Fruit fly (Drosophila melanogaster) whole organism, embryonic: ENCODE results near the gene CG7675.

Source experiments
- Abd-B ChIP-seq: fragments of 200-800 bp; sonication (Bioruptor generic); optimal IDR thresholded peaks from 2 replicates; lab custom pipeline; 2018; ENCODE audit warnings: missing biosample characterization, mild to moderate bottlenecking, missing genetic modification characterization, moderate library complexity
- Asciz ChIP-seq: fragments of 200-800 bp; sonication (Bioruptor generic); optimal IDR thresholded peaks from 2 replicates; lab custom pipeline; 2017; ENCODE audit warnings: missing biosample characterization, mild to moderate bottlenecking, missing genetic modification characterization, missing genetic modification reagents
- B-H1 ChIP-seq: fragments of 200-800 bp; sonication (Bioruptor generic); IDR thresholded peaks from 3 replicates; pipeline ENCODE4 v1.3.6; 2022; ENCODE audit warnings: missing biosample characterization, missing genetic modification characterization
- Bdp1 ChIP-seq: fragments of 200-800 bp; sonication (Bioruptor generic); optimal IDR thresholded peaks from 3 replicates; lab custom pipeline; 2016; ENCODE audit warnings: missing biosample characterization, missing genetic modification characterization
- Bteb2 ChIP-seq: fragments of 200-800 bp; sonication (Bioruptor generic); optimal IDR thresholded peaks from 2 replicates; lab custom pipeline; 2016; ENCODE audit warnings: missing biosample characterization, missing genetic modification characterization
- CG12155 ChIP-seq: fragments of 200-800 bp; sonication (Bioruptor generic); optimal IDR thresholded peaks from 3 replicates; lab custom pipeline; 2016; ENCODE audit warnings: missing biosample characterization, missing genetic modification characterization
- CG12942 ChIP-seq: fragments of 200-800 bp; sonication (Bioruptor generic); optimal IDR thresholded peaks from 3 replicates; lab custom pipeline; 2016; ENCODE audit warnings: missing biosample characterization, missing genetic modification characterization
- CG14710 ChIP-seq: fragments of 200-800 bp; sonication (Bioruptor generic); optimal IDR thresholded peaks from 3 replicates; lab custom pipeline; 2019; ENCODE audit warnings: missing biosample characterization, mild to moderate bottlenecking, missing genetic modification characterization, moderate library complexity
- CG16813 ChIP-seq: fragments of 200-800 bp; sonication (Bioruptor generic); IDR thresholded peaks from 3 replicates; pipeline ENCODE4 v1.3.6; 2022; ENCODE audit warnings: missing biosample characterization, missing genetic modification characterization; ENCODE audit not compliant: partially characterized antibody
- CG2116 ChIP-seq: fragments of 200-800 bp; sonication (Bioruptor generic); optimal IDR thresholded peaks from 3 replicates; lab custom pipeline; 2018; ENCODE audit warnings: missing biosample characterization, mild to moderate bottlenecking, missing genetic modification characterization
- CG2202 ChIP-seq: fragments of 200-800 bp; sonication (Bioruptor generic); optimal IDR thresholded peaks from 2 replicates; lab custom pipeline; 2018; ENCODE audit warnings: missing biosample characterization, mild to moderate bottlenecking, missing genetic modification characterization
- CG2712 ChIP-seq: fragments of 200-800 bp; optimal IDR thresholded peaks from 3 replicates; lab custom pipeline; 2019; ENCODE audit warnings: missing biosample characterization, mild to moderate bottlenecking, missing genetic modification characterization, moderate library complexity
- CG31224 ChIP-seq: fragments of 200-800 bp; sonication (Bioruptor generic); IDR thresholded peaks from 2 replicates; pipeline ENCODE4 v1.3.6; 2022; ENCODE audit warnings: missing biosample characterization, missing genetic modification characterization
- CG4360 ChIP-seq: fragments of 200-800 bp; sonication (Bioruptor generic); IDR thresholded peaks from 2 replicates; pipeline ENCODE4 v1.3.6; 2022; ENCODE audit warnings: missing biosample characterization, missing genetic modification characterization
- CG4854 ChIP-seq: fragments of 200-800 bp; sonication (Bioruptor generic); optimal IDR thresholded peaks from 2 replicates; lab custom pipeline; 2016; ENCODE audit warnings: missing biosample characterization, missing genetic modification characterization, inconsistent platforms
- CG6254 ChIP-seq: fragments of 200-800 bp; sonication (Bioruptor generic); optimal IDR thresholded peaks from 3 replicates; lab custom pipeline; 2017; ENCODE audit warnings: mild to moderate bottlenecking, missing biosample characterization, missing genetic modification reagents, missing genetic modification characterization
- CG8388 ChIP-seq: fragments of 200-800 bp; sonication (Bioruptor generic); optimal IDR thresholded peaks from 2 replicates; lab custom pipeline; 2019; ENCODE audit warnings: missing biosample characterization, mild to moderate bottlenecking, missing genetic modification characterization, moderate library complexity
- CG9932 ChIP-seq: fragments of 200-800 bp; sonication (Bioruptor generic); IDR thresholded peaks from 2 replicates; pipeline ENCODE4 v1.3.6; 2022; ENCODE audit warnings: missing biosample characterization, missing genetic modification characterization
- CHES-1-like ChIP-seq: fragments of 200-800 bp; sonication (Bioruptor generic); optimal IDR thresholded peaks from 2 replicates; lab custom pipeline; 2016; ENCODE audit warnings: missing biosample characterization, missing genetic modification characterization
- Camta ChIP-seq: fragments of 200-800 bp; sonication (Bioruptor generic); optimal IDR thresholded peaks from 2 replicates; lab custom pipeline; 2016; ENCODE audit warnings: missing biosample characterization, missing genetic modification characterization
- D19B ChIP-seq: fragments of 200-800 bp; sonication (Bioruptor generic); optimal IDR thresholded peaks from 2 replicates; lab custom pipeline; 2017; ENCODE audit warnings: missing biosample characterization, mild to moderate bottlenecking, missing genetic modification characterization
- Dp ChIP-seq: fragments of 200-800 bp; sonication (Bioruptor generic); optimal IDR thresholded peaks from 2 replicates; lab custom pipeline; 2018; ENCODE audit warnings: missing biosample characterization, mild to moderate bottlenecking, missing genetic modification characterization, moderate library complexity
- Dref ChIP-seq: fragments of 200-800 bp; sonication (Bioruptor generic); IDR thresholded peaks from 2 replicates; pipeline ENCODE4 v1.3.6; 2022; ENCODE audit warnings: missing biosample characterization, missing genetic modification characterization
- E2f2 ChIP-seq: fragments of 200-800 bp; sonication (Bioruptor generic); IDR thresholded peaks from 2 replicates; pipeline ENCODE4 v1.3.6; 2022; ENCODE audit warnings: missing biosample characterization, missing genetic modification characterization
- Fer3 ChIP-seq: fragments of 200-800 bp; sonication (Bioruptor generic); optimal IDR thresholded peaks from 2 replicates; lab custom pipeline; 2018; ENCODE audit warnings: missing biosample characterization, mild to moderate bottlenecking, missing genetic modification characterization, moderate library complexity
- GATAe ChIP-seq: fragments of 200-800 bp; sonication (Bioruptor generic); conservative IDR thresholded peaks from 2 replicates; pipeline ENCODE4 v1.3.6; 2022; ENCODE audit warnings: missing biosample characterization, missing genetic modification characterization
- HmgD ChIP-seq: fragments of 200-800 bp; sonication (Bioruptor generic); optimal IDR thresholded peaks from 3 replicates; lab custom pipeline; 2016; ENCODE audit warnings: missing biosample characterization, missing genetic modification characterization
- Hr51 ChIP-seq, 2 experiments: fragments of 200-800 bp; sonication (Bioruptor generic); optimal IDR thresholded peaks; 2 replicates in 1 of 2; 3 replicates in 1 of 2; lab custom pipeline; 2016 to 2018; ENCODE audit warnings: missing biosample characterization in 2 of 2, missing genetic modification characterization in 2 of 2, mild to moderate bottlenecking in 1 of 2, moderate library complexity in 1 of 2
- NC2α ChIP-seq: fragments of 200-800 bp; sonication (Bioruptor generic); optimal IDR thresholded peaks from 2 replicates; lab custom pipeline; 2016; ENCODE audit warnings: missing biosample characterization, missing genetic modification characterization
- Opbp ChIP-seq: fragments of 200-800 bp; sonication (Bioruptor generic); IDR thresholded peaks from 3 replicates; pipeline ENCODE4 v1.3.6; 2022; ENCODE audit warnings: missing biosample characterization, missing genetic modification characterization; ENCODE audit not compliant: partially characterized antibody
- Optix ChIP-seq: fragments of 200-800 bp; sonication (Bioruptor generic); IDR thresholded peaks from 3 replicates; pipeline ENCODE4 v1.3.6; 2022; ENCODE audit warnings: missing biosample characterization, missing genetic modification characterization
- ase ChIP-seq: fragments of 200-800 bp; sonication (Bioruptor generic); IDR thresholded peaks from 3 replicates; pipeline ENCODE4 v1.3.6; 2022; ENCODE audit warnings: missing biosample characterization, missing genetic modification characterization
- bab2 ChIP-seq: fragments of 200-800 bp; sonication (Bioruptor generic); optimal IDR thresholded peaks from 2 replicates; lab custom pipeline; 2016; ENCODE audit warnings: missing biosample characterization, missing genetic modification characterization
- chif ChIP-seq, 2 experiments: fragments of 200-800 bp; sonication (Bioruptor generic); optimal IDR thresholded peaks; 3 replicates each; lab custom pipeline; 2016; ENCODE audit warnings: missing biosample characterization in 2 of 2, missing genetic modification characterization in 2 of 2
- crol ChIP-seq: fragments of 200-800 bp; sonication (Bioruptor generic); IDR thresholded peaks from 2 replicates; pipeline ENCODE4 v1.3.6; 2022; ENCODE audit warnings: missing biosample characterization, missing genetic modification characterization
- dmrt11E ChIP-seq: fragments of 200-800 bp; sonication (Bioruptor generic); optimal IDR thresholded peaks from 3 replicates; lab custom pipeline; 2018; ENCODE audit warnings: missing biosample characterization, mild to moderate bottlenecking, missing genetic modification characterization, moderate library complexity
- esg ChIP-seq: fragments of 200-800 bp; sonication (Bioruptor generic); conservative IDR thresholded peaks from 2 replicates; pipeline ENCODE4 v1.3.6; 2022; ENCODE audit warnings: missing biosample characterization, missing genetic modification characterization
- gce ChIP-seq: fragments of 200-800 bp; sonication (Bioruptor generic); IDR thresholded peaks from 3 replicates; pipeline ENCODE4 v1.3.6; 2022; ENCODE audit warnings: missing biosample characterization, missing genetic modification characterization
- nerfin-1 ChIP-seq: fragments of 200-800 bp; sonication (Bioruptor generic); optimal IDR thresholded peaks from 3 replicates; lab custom pipeline; 2019; ENCODE audit warnings: missing biosample characterization, mild to moderate bottlenecking, missing genetic modification characterization, moderate library complexity
- nerfin-2 ChIP-seq: fragments of 200-800 bp; sonication (Bioruptor generic); IDR thresholded peaks from 2 replicates; pipeline ENCODE4 v1.3.6; 2022; ENCODE audit warnings: missing biosample characterization, missing genetic modification characterization; ENCODE audit not compliant: partially characterized antibody
- nmo ChIP-seq: fragments of 200-800 bp; sonication (Bioruptor generic); optimal IDR thresholded peaks from 2 replicates; lab custom pipeline; 2018; ENCODE audit warnings: missing biosample characterization, mild to moderate bottlenecking, missing genetic modification characterization, moderate library complexity
- pros ChIP-seq: fragments of 200-800 bp; sonication (Bioruptor generic); optimal IDR thresholded peaks from 3 replicates; lab custom pipeline; 2019; ENCODE audit warnings: missing biosample characterization, mild to moderate bottlenecking, missing genetic modification characterization, moderate library complexity
- run ChIP-seq: fragments of 200-800 bp; sonication (Bioruptor generic); optimal IDR thresholded peaks from 3 replicates; lab custom pipeline; 2018; ENCODE audit warnings: missing biosample characterization, mild to moderate bottlenecking, missing genetic modification characterization
- scrt ChIP-seq: fragments of 200-800 bp; sonication (Bioruptor generic); optimal IDR thresholded peaks from 2 replicates; lab custom pipeline; 2018; ENCODE audit warnings: missing biosample characterization, mild to moderate bottlenecking, missing genetic modification characterization, moderate library complexity
- sob ChIP-seq: fragments of 200-800 bp; sonication (Bioruptor generic); IDR thresholded peaks from 2 replicates; pipeline ENCODE4 v1.3.6; 2022; ENCODE audit warnings: missing biosample characterization, missing genetic modification characterization
- tin ChIP-seq: fragments of 200-800 bp; sonication (Bioruptor generic); optimal IDR thresholded peaks from 3 replicates; lab custom pipeline; 2016; ENCODE audit warnings: missing biosample characterization, missing genetic modification characterization
- usp ChIP-seq: fragments of >200 bp; optimal IDR thresholded peaks from 2 replicates; lab custom pipeline; 2017; ENCODE audit warnings: missing biosample characterization, missing genetic modification characterization
- wdn ChIP-seq: fragments of 200-800 bp; sonication (Bioruptor generic); IDR thresholded peaks from 2 replicates; pipeline ENCODE4 v1.3.6; 2022; ENCODE audit warnings: missing biosample characterization, missing genetic modification characterization

Gene CG7675

dm6 chr3R:18412279-18413214, 31.6 kb upstream of the CG7675 start, which contains the start of gene CG31122 (continued):
- TF ChIP-seq CG31224 (GFP tag; lab: Robert Waterston, UW) (no peak), Dp (GFP tag; lab: Kevin White, UChicago) (peak; percentile 88), Hr51 (GFP tag; optimal IDR thresholded peaks at IDR 0.05; lab: Kevin White, UChicago) (peak in 1 of 2 experiments; percentile 62), CG8388 (peak; percentile 19), bab2 (GFP tag; lab: Kevin White, UChicago) (peak; percentile 44), Opbp (GFP tag; lab: Robert Waterston, UW) (peak; percentile 93), Bteb2 (GFP tag; lab: Kevin White, UChicago) (peak; percentile 50), usp (no peak), esg (GFP tag; lab: Robert Waterston, UW) (no peak; the same call in 1 of the 2 replicates), pros (GFP tag; lab: Kevin White, UChicago) (no peak), sob (GFP tag; lab: Robert Waterston, UW) (peak; percentile 14; the same call in 1 of the 2 replicates), CG14710 (tag; lab: Kevin White, UChicago) (peak; percentile 84), CHES-1-like (GFP tag; lab: Kevin White, UChicago) (peak; percentile 49), Fer3 (tag; lab: Kevin White, UChicago) (no peak), dmrt11E (peak; percentile 44), B-H1 (GFP tag; lab: Robert Waterston, UW) (no peak), wdn (GFP tag; lab: Robert Waterston, UW) (no peak; the same call in 1 of the 2 replicates), CG2116 (peak; percentile 86), HmgD (GFP tag; lab: Kevin White, UChicago) (no peak), CG4854 (GFP tag; lab: Kevin White, UChicago) (peak; percentile 32), CG2712 (peak; percentile 49), GATAe (GFP tag; lab: Robert Waterston, UW) (no peak), Asciz (GFP tag; lab: Kevin White, UChicago) (no peak), Camta (GFP tag; lab: Kevin White, UChicago) (peak; percentile 11), Dref (GFP tag; lab: Robert Waterston, UW) (peak; percentile 75), Bdp1 (peak; percentile 20), nmo (peak; percentile 73), gce (no peak), CG4360 (GFP tag; lab: Robert Waterston, UW) (no peak), Abd-B (GFP tag; lab: Kevin White, UChicago) (peak; percentile 14), CG12942 (peak; percentile 35), nerfin-1 (tag; lab: Kevin White, UChicago) (peak; percentile 47), ase (GFP tag; lab: Robert Waterston, UW) (no peak), Optix (GFP tag; lab: Robert Waterston, UW) (no peak), chif (GFP tag; optimal IDR thresholded peaks at IDR 0.05; lab: Kevin White, UChicago) (peak in 1 of 2 experiments; percentile 42), CG2202 (no peak), NC2α (GFP tag; lab: Kevin White, UChicago) (no peak), D19B (GFP tag; lab: Kevin White, UChicago) (peak; percentile 7), crol (GFP tag; lab: Robert Waterston, UW) (peak; percentile 55), CG16813 (GFP tag; lab: Robert Waterston, UW) (peak; percentile 98), run (tag; lab: Kevin White, UChicago) (no peak), tin (GFP tag; lab: Kevin White, UChicago) (peak; percentile 54), E2f2 (GFP tag; lab: Robert Waterston, UW) (peak; percentile 91), CG6254 (GFP tag; lab: Kevin White, UChicago) (no peak), nerfin-2 (GFP tag; lab: Robert Waterston, UW) (peak; percentile 90), CG12155 (GFP tag; lab: Kevin White, UChicago) (peak; percentile 53), CG9932 (peak; percentile 75), scrt (GFP tag; lab: Kevin White, UChicago) (peak; percentile 39)
